Worm (Caenorhabditis elegans): ENCODE results near the gene his-35.

Gene his-35

ce11 chrV:9549459-9549858 lies 4.4 kb upstream of the his-35 start, which contains the start of gene nstp-10 (continued):
- TF ChIP-seq lir-3 (tag; optimal IDR thresholded peaks at IDR 0.05) (no peak), nhr-6 (tag; optimal IDR thresholded peaks at IDR 0.05) (no peak), mdt-29 (GFP tag; IDR thresholded peaks at IDR 0.05) (no peak), zip-11 (GFP tag; IDR thresholded peaks at IDR 0.05) (no peak)

ce11 chrV:9546860-9547269 lies 1.8 kb upstream of the his-35 start, which contains the start of gene his-37:
Gene his-37, plus strand, starts transcription at chrV:9547105.
- peak; percentile 85; the same call in 1 of the 2 replicates for TF ChIP-seq daf-8 (GFP tag; IDR thresholded peaks at IDR 0.05)
- peak; percentile 98 for TF ChIP-seq nhr-25 (tag; optimal IDR thresholded peaks at IDR 0.05; ENCODE audit: borderline replicate concordance, insufficient read depth)
- no peak for TF ChIP-seq daf-12 (tag; optimal IDR thresholded peaks at IDR 0.05)
- TF ChIP-seq dve-1 (tag; optimal IDR thresholded peaks at IDR 0.05; ENCODE audit: insufficient read depth) = peak; percentile 100
- TF ChIP-seq ZK546.5 (tag; optimal IDR thresholded peaks at IDR 0.05) = peak in 1 of 2 experiments; percentile 79
- peak; percentile 97 for TF ChIP-seq nhr-42 (GFP tag; IDR thresholded peaks at IDR 0.05)
- TF ChIP-seq mep-1 (tag; optimal IDR thresholded peaks at IDR 0.05) = peak; percentile 99
- TF ChIP-seq hlh-11 (tag; optimal IDR thresholded peaks at IDR 0.05) = peak; percentile 99
- TF ChIP-seq daf-19 (GFP tag; conservative IDR thresholded peaks at IDR 0.05) = peak; percentile 97
- no peak for TF ChIP-seq nhr-111 (GFP tag; optimal IDR thresholded peaks at IDR 0.05)
- peak; percentile 61; the same call in 1 of the 2 replicates for TF ChIP-seq Y105C5A.15 (GFP tag; IDR thresholded peaks at IDR 0.05)
- peak; percentile 99 for TF ChIP-seq zfp-3 (GFP tag; conservative IDR thresholded peaks at IDR 0.05)
- peak; percentile 59 for TF ChIP-seq ceh-28 (tag; optimal IDR thresholded peaks at IDR 0.05)
- TF ChIP-seq pha-4 (GFP tag; IDR thresholded peaks at IDR 0.05) = peak; percentile 97
- peak; percentile 98 for TF ChIP-seq pha-4 (tag; optimal IDR thresholded peaks at IDR 0.05)
- TF ChIP-seq hmg-1.1 (GFP tag; IDR thresholded peaks at IDR 0.05) = peak; percentile 97
- peak; percentile 98 for TF ChIP-seq tra-1 (GFP tag; IDR thresholded peaks at IDR 0.05)
- TF ChIP-seq arid-1 (GFP tag; conservative IDR thresholded peaks at IDR 0.05) = peak; percentile 92
- peak; percentile 97 for TF ChIP-seq F37D6.2 (tag; optimal IDR thresholded peaks at IDR 0.05)
- peak; percentile 91 for TF ChIP-seq lin-38 (GFP tag; IDR thresholded peaks at IDR 0.05)
- peak; percentile 91 for TF ChIP-seq F10B5.3 (tag; optimal IDR thresholded peaks at IDR 0.05)
- TF ChIP-seq rbr-2 (tag; optimal IDR thresholded peaks at IDR 0.05) = peak; percentile 99
- peak; percentile 82 to 93 for TF ChIP-seq hif-1 (tag; optimal IDR thresholded peaks at IDR 0.05)
- peak; percentile 96 for TF ChIP-seq nhr-48 (tag; optimal IDR thresholded peaks at IDR 0.05)
- peak; percentile 99 for TF ChIP-seq mxl-3 (GFP tag; optimal IDR thresholded peaks at IDR 0.05)
- peak; percentile 82 for TF ChIP-seq nhr-237 (tag; optimal IDR thresholded peaks at IDR 0.05)
- TF ChIP-seq ceh-62 (tag; optimal IDR thresholded peaks at IDR 0.05) = no peak
- TF ChIP-seq nhr-11 (tag; optimal IDR thresholded peaks at IDR 0.05) = peak; percentile 100
- peak; percentile 91; the same call in 1 of the 2 replicates for TF ChIP-seq D1046.2 (GFP tag; IDR thresholded peaks at IDR 0.05)
- peak; percentile 95 for TF ChIP-seq egl-43 (GFP tag; IDR thresholded peaks at IDR 0.05)
- TF ChIP-seq ztf-7 (tag; optimal IDR thresholded peaks at IDR 0.05) = peak; percentile 90
- no peak for TF ChIP-seq snpc-1.2 (GFP tag; IDR thresholded peaks at IDR 0.05)
- no peak for TF ChIP-seq F44E2.7 (GFP tag; IDR thresholded peaks at IDR 0.05)
- no peak for TF ChIP-seq lin-15B (tag; optimal IDR thresholded peaks at IDR 0.05)
- peak; percentile 98 for TF ChIP-seq nhr-6 (tag; optimal IDR thresholded peaks at IDR 0.05)
- peak; percentile 97 for TF ChIP-seq jun-1 (tag; optimal IDR thresholded peaks at IDR 0.05)
- peak; percentile 100 for TF ChIP-seq aha-1 (tag)
- TF ChIP-seq unc-39 (tag; optimal IDR thresholded peaks at IDR 0.05) = peak; percentile 52
- peak; percentile 54 for TF ChIP-seq snpc-4 (tag; optimal IDR thresholded peaks at IDR 0.05)
- TF ChIP-seq sdz-12 (GFP tag; optimal IDR thresholded peaks at IDR 0.05) = no peak
- peak; percentile 68; the same call in 1 of the 2 replicates for TF ChIP-seq ZK337.2 (GFP tag; IDR thresholded peaks at IDR 0.05)
- TF ChIP-seq mes-2 (tag; optimal IDR thresholded peaks at IDR 0.05; ENCODE audit: poor library complexity, severe bottlenecking) = peak; percentile 95
- TF ChIP-seq unc-130 (GFP tag; optimal IDR thresholded peaks at IDR 0.05) = no peak
- TF ChIP-seq R02D3.7 (tag; optimal IDR thresholded peaks at IDR 0.05) = no peak
- peak; percentile 83 for TF ChIP-seq zag-1 (tag; optimal IDR thresholded peaks at IDR 0.05)
- TF ChIP-seq gei-8 (GFP tag; optimal IDR thresholded peaks at IDR 0.05) = peak; percentile 17
- peak; percentile 94 for TF ChIP-seq php-3 (GFP tag; IDR thresholded peaks at IDR 0.05)

All from whole organism, L4 larva.